Fruit fly (Drosophila melanogaster): Measurements from ENCODE around the gene Hsp70Aa.
"Not testable (repeated sequence)": the region's sequence is repeated elsewhere in the genome, so short reads cannot be mapped to it uniquely, and the experiment has no call there.

The Hsp70Aa gene

DNA sequence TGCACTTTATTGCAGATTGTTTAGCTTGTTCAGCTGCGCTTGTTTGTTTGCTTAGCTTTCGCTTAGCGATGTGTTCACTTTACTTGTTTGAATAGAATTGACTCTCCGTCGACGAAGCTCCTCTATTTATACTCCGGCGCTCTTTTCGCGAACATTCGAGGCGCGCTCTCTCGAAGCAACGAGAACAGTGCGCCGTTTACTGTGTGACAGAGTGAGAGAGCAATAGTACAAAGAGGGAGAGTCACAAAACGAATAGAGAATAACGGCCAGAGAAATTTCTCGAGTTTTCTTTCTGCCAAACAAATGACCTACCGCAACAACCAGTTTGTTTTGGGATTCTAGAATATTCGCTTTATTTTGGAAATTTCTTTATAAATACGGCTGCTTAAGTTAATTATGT is at the start of gene Hsp70Aa:
Hsp70Aa (minus strand) TSS at position 101 of the 400 bp plus-strand sequence.
- not testable (repeated sequence) for TF ChIP-seq Snoo (tag; optimal IDR thresholded peaks at IDR 0.05); CG32121 (GFP tag; IDR thresholded peaks at IDR 0.05); CG13204 (GFP tag; optimal IDR thresholded peaks at IDR 0.05)

dm6 chr3R:12005417-12005816 is 49.1 kb upstream of the Hsp70Aa start, which contains the start of gene Tk:
TSS of gene Tk (minus strand) at chr3R:12005473.
- TF ChIP-seq CG15710 (tag; optimal IDR thresholded peaks at IDR 0.05) (no peak), CG12605 (GFP tag; IDR thresholded peaks at IDR 0.05) (peak; percentile 26; the same call in 1 of the 2 replicates)

DNA sequence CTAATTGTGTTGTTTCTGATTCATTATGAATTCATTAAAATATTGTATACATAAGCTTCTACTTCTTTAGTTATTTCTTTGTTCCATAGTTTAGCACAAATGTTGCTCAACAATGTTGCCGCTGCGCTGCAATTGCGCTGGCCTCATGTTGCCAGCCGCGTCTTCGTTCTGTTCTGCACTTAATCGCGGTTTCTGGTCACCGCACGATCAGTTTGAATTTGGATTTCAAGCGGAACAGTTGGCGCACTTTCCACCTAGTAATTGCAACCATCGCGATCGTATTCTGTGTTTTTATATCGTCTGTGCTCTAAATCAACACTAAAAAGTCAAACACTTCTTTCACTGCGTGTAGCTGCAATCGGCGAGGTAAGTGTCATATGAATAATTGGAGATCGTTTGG is 42.7 kb upstream of the Hsp70Aa start, which contains the start of gene Ect3:
Ect3 (plus strand) TSS at position 205 of the 400 bp plus-strand sequence.
- no peak for TF ChIP-seq gl (tag; optimal IDR thresholded peaks at IDR 0.05)
- 0 out of 2 replicates have a peak, but pooled peaks have one; percentile 26 for TF ChIP-seq CG12605 (GFP tag; IDR thresholded peaks at IDR 0.05)

dm6 chr3R:11998130-11998529 is 41.8 kb upstream of the Hsp70Aa start:
- TF ChIP-seq CG15710 (tag; optimal IDR thresholded peaks at IDR 0.05) (no peak), fd96Ca (GFP tag; IDR thresholded peaks at IDR 0.05) (no peak), CG13204 (GFP tag; optimal IDR thresholded peaks at IDR 0.05) (no peak), Ets98B (GFP tag; IDR thresholded peaks at IDR 0.05) (no peak), Pif1A (GFP tag; optimal IDR thresholded peaks at IDR 0.05) (no peak)

DNA sequence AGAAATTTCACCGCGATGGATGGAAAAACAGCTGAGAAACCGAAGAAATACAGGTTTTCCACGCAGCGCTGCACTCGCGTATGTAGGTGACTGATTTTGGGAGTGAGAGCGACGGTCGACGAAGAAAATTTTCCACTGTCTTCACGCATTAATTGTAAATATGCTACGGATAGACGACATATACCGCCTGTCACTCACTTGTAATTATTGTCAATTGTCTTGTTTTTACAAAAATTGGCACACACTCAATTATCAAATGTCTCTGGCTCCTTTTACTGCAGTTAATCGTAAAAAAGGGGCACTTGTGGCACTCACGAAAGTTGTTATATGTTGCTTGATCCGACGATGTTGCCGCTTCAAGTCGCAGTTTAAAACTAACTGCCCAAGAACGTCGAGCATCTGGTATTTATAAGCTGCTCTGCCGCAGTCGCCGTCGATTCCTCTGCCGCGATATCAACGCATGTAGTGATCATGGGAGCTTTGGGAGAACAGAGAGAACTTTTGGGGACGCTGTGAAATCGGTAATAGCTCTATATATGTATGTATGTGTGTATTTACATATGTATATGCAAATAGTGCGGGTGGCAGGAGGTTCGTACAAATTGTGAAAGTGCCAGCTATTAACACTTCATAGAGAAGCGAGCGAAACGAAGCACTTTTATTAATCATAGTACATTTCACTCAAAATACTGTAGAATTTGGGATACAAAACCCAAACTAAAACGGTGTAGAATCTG is 36.8 kb upstream of the Hsp70Aa start, which contains the start of gene mfas:
mfas (minus strand) TSS at position 382 of the 737 bp plus-strand sequence.
- TF ChIP-seq fd96Ca (GFP tag; IDR thresholded peaks at IDR 0.05), result no peak
- peak; percentile 51 for TF ChIP-seq Pif1B (GFP tag; optimal IDR thresholded peaks at IDR 0.05)
- TF ChIP-seq CG8301 (tag; optimal IDR thresholded peaks at IDR 0.05), result no peak
- no peak for TF ChIP-seq CG10348 (GFP tag; IDR thresholded peaks at IDR 0.05)
- TF ChIP-seq Ets98B (GFP tag; IDR thresholded peaks at IDR 0.05), result no peak; the same call in 1 of the 2 replicates
- peak; percentile 3 for TF ChIP-seq Snoo (tag; optimal IDR thresholded peaks at IDR 0.05)
- peak; percentile 37 for TF ChIP-seq Pif1A (GFP tag; optimal IDR thresholded peaks at IDR 0.05)
- no peak for TF ChIP-seq rn (GFP tag; IDR thresholded peaks at IDR 0.05)
- TF ChIP-seq CG34367 (tag; optimal IDR thresholded peaks at IDR 0.05), result no peak
- peak; percentile 58 for TF ChIP-seq EcR (GFP tag; optimal IDR thresholded peaks at IDR 0.05)
- TF ChIP-seq CG8159 (tag; optimal IDR thresholded peaks at IDR 0.05), result no peak
- TF ChIP-seq CG32121 (GFP tag; IDR thresholded peaks at IDR 0.05), result no peak
- no peak for TF ChIP-seq gl (tag; optimal IDR thresholded peaks at IDR 0.05)
- TF ChIP-seq CG4496 (GFP tag; IDR thresholded peaks at IDR 0.05), result 0 out of 3 replicates have a peak, but pooled peaks have one; percentile 38
- no peak for TF ChIP-seq CG17806 (tag; optimal IDR thresholded peaks at IDR 0.05)
- peak; percentile 21 for TF ChIP-seq CG13204 (GFP tag; optimal IDR thresholded peaks at IDR 0.05)
- TF ChIP-seq D1 (tag; optimal IDR thresholded peaks at IDR 0.05), result no peak
- 0 out of 2 replicates have a peak, but pooled peaks have one; percentile 9 for TF ChIP-seq CG12605 (GFP tag; IDR thresholded peaks at IDR 0.05)

dm6 chr3R:11991538-11992164 is 35.3 kb upstream of the Hsp70Aa start:
- TF ChIP-seq CG8301 (tag; optimal IDR thresholded peaks at IDR 0.05), result no peak
- TF ChIP-seq EcR (GFP tag; optimal IDR thresholded peaks at IDR 0.05), result no peak
- TF ChIP-seq CG8159 (tag; optimal IDR thresholded peaks at IDR 0.05), result no peak
- TF ChIP-seq fd96Ca (GFP tag; IDR thresholded peaks at IDR 0.05), result no peak
- no peak for TF ChIP-seq CG9948 (tag; optimal IDR thresholded peaks at IDR 0.05)
- TF ChIP-seq CG34367 (tag; optimal IDR thresholded peaks at IDR 0.05), result no peak
- TF ChIP-seq CG13204 (GFP tag; optimal IDR thresholded peaks at IDR 0.05), result no peak
- TF ChIP-seq Pif1B (GFP tag; optimal IDR thresholded peaks at IDR 0.05), result no peak
- TF ChIP-seq CG10348 (GFP tag; IDR thresholded peaks at IDR 0.05), result no peak
- no peak for TF ChIP-seq CG15710 (tag; optimal IDR thresholded peaks at IDR 0.05)
- no peak for TF ChIP-seq CG12605 (GFP tag; IDR thresholded peaks at IDR 0.05)
- no peak for TF ChIP-seq Ets98B (GFP tag; IDR thresholded peaks at IDR 0.05)
- no peak for TF ChIP-seq CG4496 (GFP tag; IDR thresholded peaks at IDR 0.05)

DNA sequence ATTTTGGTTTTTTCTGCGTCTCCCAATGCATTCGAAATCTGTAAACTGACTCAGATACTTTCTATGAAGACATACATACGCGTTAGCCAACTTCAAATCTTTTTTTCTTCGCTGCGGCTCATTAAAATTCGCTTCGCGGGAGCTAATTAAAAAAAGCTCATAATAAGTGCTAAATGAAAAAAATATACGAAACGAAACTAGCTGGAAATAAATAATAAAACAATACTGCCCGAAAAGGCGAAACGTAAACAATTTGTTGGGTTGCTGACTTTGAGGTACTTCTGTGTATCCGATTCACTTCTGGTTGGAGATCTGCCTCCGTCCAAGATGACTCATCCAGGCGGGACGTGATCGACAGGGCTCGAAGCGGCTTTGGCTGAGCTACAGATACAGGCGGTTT is 33.7 kb upstream of the Hsp70Aa start:
- TF ChIP-seq CG4496 (GFP tag; IDR thresholded peaks at IDR 0.05) (no peak), CG13204 (GFP tag; optimal IDR thresholded peaks at IDR 0.05) (peak; percentile 42)

- TF ChIP-seq CG34367 (tag; optimal IDR thresholded peaks at IDR 0.05) (no peak), CG13204 (GFP tag; optimal IDR thresholded peaks at IDR 0.05) (peak; percentile 87)
Observed at dm6 chr3R:11989206-11989605, 32.9 kb upstream of the Hsp70Aa start.

All from whole organism, pupa.